Fruit fly (Drosophila melanogaster) whole organism, embryonic: ENCODE data around the gene CG11986.

Experiments
- ATbp ChIP-seq: fragments of 200-800 bp; sonication (Bioruptor generic); optimal IDR thresholded peaks from 2 replicates; lab custom pipeline; 2017; ENCODE audit warnings: missing biosample characterization, mild to moderate bottlenecking, missing genetic modification characterization, missing genetic modification reagents
- Ada2b ChIP-seq: fragments of 200-800 bp; sonication (Bioruptor generic); IDR thresholded peaks from 2 replicates; pipeline ENCODE4 v1.3.6; 2022; ENCODE audit warnings: missing biosample characterization, missing genetic modification characterization
- Atf6 ChIP-seq: fragments of 200-800 bp; sonication (Bioruptor generic); IDR thresholded peaks from 2 replicates; pipeline ENCODE4 v1.3.6; 2022; ENCODE audit warnings: missing biosample characterization, missing genetic modification characterization
- CG12299 ChIP-seq: fragments of 200-800 bp; sonication (Bioruptor generic); optimal IDR thresholded peaks from 2 replicates; lab custom pipeline; 2018; ENCODE audit warnings: missing biosample characterization, mild to moderate bottlenecking, missing genetic modification characterization
- CG17328 ChIP-seq: fragments of 200-800 bp; sonication (Bioruptor generic); IDR thresholded peaks from 2 replicates; pipeline ENCODE4 v1.3.6; 2022; ENCODE audit warnings: missing biosample characterization, missing genetic modification characterization
- CG17385 ChIP-seq: fragments of 200-800 bp; sonication (Bioruptor generic); optimal IDR thresholded peaks from 3 replicates; lab custom pipeline; 2018; ENCODE audit warnings: missing biosample characterization, mild to moderate bottlenecking, missing genetic modification characterization
- CG18011 ChIP-seq: fragments of 200-800 bp; sonication (Bioruptor generic); optimal IDR thresholded peaks from 2 replicates; lab custom pipeline; 2017; ENCODE audit warnings: missing biosample characterization, missing genetic modification characterization, mild to moderate bottlenecking, moderate library complexity, missing genotype
- CG18476 ChIP-seq: fragments of 200-800 bp; sonication (Bioruptor generic); optimal IDR thresholded peaks from 2 replicates; lab custom pipeline; 2016; ENCODE audit warnings: missing biosample characterization, mild to moderate bottlenecking, missing genetic modification characterization
- CG2712 ChIP-seq: fragments of 200-800 bp; optimal IDR thresholded peaks from 3 replicates; lab custom pipeline; 2019; ENCODE audit warnings: missing biosample characterization, mild to moderate bottlenecking, missing genetic modification characterization, moderate library complexity
- CG2889 ChIP-seq: fragments of 200-800 bp; sonication (Bioruptor generic); IDR thresholded peaks from 3 replicates; pipeline ENCODE4 v1.3.6; 2022; ENCODE audit warnings: missing biosample characterization, missing genetic modification characterization
- CG31365 ChIP-seq: fragments of 200-800 bp; sonication (Bioruptor generic); optimal IDR thresholded peaks from 2 replicates; lab custom pipeline; 2018; ENCODE audit warnings: missing biosample characterization, mild to moderate bottlenecking, missing genetic modification characterization
- CG4360 ChIP-seq: fragments of 200-800 bp; sonication (Bioruptor generic); IDR thresholded peaks from 2 replicates; pipeline ENCODE4 v1.3.6; 2022; ENCODE audit warnings: missing biosample characterization, missing genetic modification characterization
- CG4617 ChIP-seq: fragments of 200-800 bp; sonication (Bioruptor generic); optimal IDR thresholded peaks from 3 replicates; lab custom pipeline; 2016; ENCODE audit warnings: missing biosample characterization, missing genetic modification characterization, borderline replicate concordance
- CG6272 ChIP-seq: fragments of 200-800 bp; sonication (Bioruptor generic); IDR thresholded peaks from 2 replicates; pipeline ENCODE4 v1.3.6; 2022; ENCODE audit warnings: missing biosample characterization, missing genetic modification characterization
- CG6813 ChIP-seq: fragments of 200-800 bp; sonication (Bioruptor generic); optimal IDR thresholded peaks from 2 replicates; lab custom pipeline; 2017; ENCODE audit warnings: missing biosample characterization, missing genetic modification characterization, mild to moderate bottlenecking, moderate library complexity, missing genetic modification reagents
- CG7372 ChIP-seq: fragments of 200-800 bp; sonication (Bioruptor generic); IDR thresholded peaks from 2 replicates; pipeline ENCODE4 v1.3.6; 2022; ENCODE audit warnings: missing biosample characterization, missing genetic modification characterization
- CG7928 ChIP-seq: fragments of 200-800 bp; sonication (Bioruptor generic); optimal IDR thresholded peaks from 2 replicates; lab custom pipeline; 2017; ENCODE audit warnings: missing biosample characterization, mild to moderate bottlenecking, missing genetic modification characterization
- CG9817 ChIP-seq: fragments of 200-800 bp; sonication (Bioruptor generic); optimal IDR thresholded peaks from 2 replicates; lab custom pipeline; 2018; ENCODE audit warnings: missing biosample characterization, mild to moderate bottlenecking, missing genetic modification characterization, moderate library complexity
- CrebB ChIP-seq: fragments of 200-800 bp; sonication (Bioruptor generic); optimal IDR thresholded peaks from 3 replicates; lab custom pipeline; 2018; ENCODE audit warnings: missing biosample characterization, mild to moderate bottlenecking, missing genetic modification characterization
- Dad ChIP-seq: fragments of 200-800 bp; sonication (Bioruptor generic); optimal IDR thresholded peaks from 3 replicates; lab custom pipeline; 2016; ENCODE audit warnings: missing biosample characterization, missing genetic modification characterization
- Deaf1 ChIP-seq: fragments of 200-800 bp; optimal IDR thresholded peaks from 3 replicates; lab custom pipeline; 2019; ENCODE audit warnings: missing biosample characterization, mild to moderate bottlenecking, missing genetic modification characterization, moderate library complexity
- Dip3 ChIP-seq: fragments of 200-800 bp; sonication (Bioruptor generic); optimal IDR thresholded peaks from 3 replicates; lab custom pipeline; 2016; ENCODE audit warnings: missing biosample characterization, missing genetic modification characterization
- Doc3 ChIP-seq: fragments of 200-800 bp; sonication (Bioruptor generic); IDR thresholded peaks from 3 replicates; pipeline ENCODE4 v1.3.6; 2022; ENCODE audit warnings: missing biosample characterization, missing genetic modification characterization; ENCODE audit not compliant: partially characterized antibody
- Ets97D ChIP-seq: fragments of 200-800 bp; sonication (Bioruptor generic); optimal IDR thresholded peaks from 3 replicates; lab custom pipeline; 2016; ENCODE audit warnings: missing biosample characterization, missing genetic modification characterization
- Gug ChIP-seq: fragments of 200-800 bp; sonication (Bioruptor generic); IDR thresholded peaks from 4 replicates; pipeline ENCODE4 v1.3.6; 2022; ENCODE audit warnings: missing biosample characterization, missing genetic modification characterization
- Hr3 ChIP-seq: fragments of 200-800 bp; sonication (Bioruptor generic); optimal IDR thresholded peaks from 3 replicates; lab custom pipeline; 2016; ENCODE audit warnings: missing biosample characterization, missing genetic modification characterization
- Hr51 ChIP-seq, 2 experiments: fragments of 200-800 bp; sonication (Bioruptor generic); optimal IDR thresholded peaks; 2 replicates in 1 of 2; 3 replicates in 1 of 2; lab custom pipeline; 2016 to 2018; ENCODE audit warnings: missing biosample characterization in 2 of 2, missing genetic modification characterization in 2 of 2, mild to moderate bottlenecking in 1 of 2, moderate library complexity in 1 of 2
- Kr ChIP-seq: fragments of 200-800 bp; sonication (Bioruptor generic); optimal IDR thresholded peaks from 2 replicates; lab custom pipeline; 2017; ENCODE audit warnings: missing biosample characterization, mild to moderate bottlenecking, missing genetic modification characterization
- NC2β ChIP-seq: fragments of 200-800 bp; sonication (Bioruptor generic); optimal IDR thresholded peaks from 2 replicates; lab custom pipeline; 2016; ENCODE audit warnings: missing biosample characterization, missing genetic modification characterization
- NK7.1 ChIP-seq: fragments of 200-800 bp; sonication (Bioruptor generic); optimal IDR thresholded peaks from 3 replicates; lab custom pipeline; 2016; ENCODE audit warnings: missing biosample characterization, missing genetic modification characterization
- Sry-δ ChIP-seq: fragments of 200-800 bp; sonication (Bioruptor generic); optimal IDR thresholded peaks from 2 replicates; lab custom pipeline; 2016; ENCODE audit warnings: missing biosample characterization, missing genetic modification characterization
- Stat92E ChIP-seq, 3 experiments: fragments of >200 bp in 2 of 3; fragments of 200-800 bp in 1 of 3; sonication (Bioruptor generic) in 1 of 3; optimal IDR thresholded peaks; 2 replicates each; lab custom pipeline; 2017 to 2019; ENCODE audit warnings: missing biosample characterization in 3 of 3, missing genetic modification characterization in 3 of 3, mild to moderate bottlenecking in 1 of 3, moderate library complexity in 1 of 3
- TFAM ChIP-seq: fragments of 200-800 bp; sonication (Bioruptor generic); optimal IDR thresholded peaks from 2 replicates; lab custom pipeline; 2017; ENCODE audit warnings: missing biosample characterization, missing genetic modification characterization, inconsistent platforms
- Taf1 ChIP-seq: fragments of 200-800 bp; sonication (Bioruptor generic); IDR thresholded peaks from 2 replicates; pipeline ENCODE4 v1.3.6; 2022; ENCODE audit warnings: missing biosample characterization, missing genetic modification characterization
- bcd ChIP-seq: fragments of 200-800 bp; sonication (Bioruptor generic); optimal IDR thresholded peaks from 2 replicates; lab custom pipeline; 2017; ENCODE audit warnings: missing biosample characterization, mild to moderate bottlenecking, missing genetic modification characterization
- btn ChIP-seq: fragments of 200-800 bp; sonication (Bioruptor generic); optimal IDR thresholded peaks from 2 replicates; lab custom pipeline; 2016; ENCODE audit warnings: missing biosample characterization, missing genetic modification characterization
- danr ChIP-seq: fragments of 200-800 bp; sonication (Bioruptor generic); IDR thresholded peaks from 2 replicates; pipeline ENCODE4 v1.3.6; 2022; ENCODE audit warnings: missing biosample characterization, missing genetic modification characterization
- dysf ChIP-seq: fragments of 200-800 bp; sonication (Bioruptor generic); IDR thresholded peaks from 3 replicates; pipeline ENCODE4 v1.3.6; 2022; ENCODE audit warnings: missing biosample characterization, missing genetic modification characterization
- en ChIP-seq: fragments of 200-800 bp; sonication (Bioruptor generic); optimal IDR thresholded peaks from 2 replicates; lab custom pipeline; 2016; ENCODE audit warnings: missing biosample characterization, missing genetic modification characterization
- ewg ChIP-seq: fragments of 200-800 bp; sonication (Bioruptor generic); optimal IDR thresholded peaks from 3 replicates; lab custom pipeline; 2017; ENCODE audit warnings: mild to moderate bottlenecking, missing biosample characterization, missing genetic modification reagents, missing genetic modification characterization
- her ChIP-seq: fragments of 200-800 bp; sonication (Bioruptor generic); optimal IDR thresholded peaks from 2 replicates; lab custom pipeline; 2016; ENCODE audit warnings: missing biosample characterization, missing genetic modification characterization
- lab ChIP-seq: fragments of 200-800 bp; sonication (Bioruptor generic); optimal IDR thresholded peaks from 3 replicates; lab custom pipeline; 2017; ENCODE audit warnings: missing biosample characterization, missing genetic modification characterization, mild to moderate bottlenecking, moderate library complexity, missing genetic modification reagents
- lola ChIP-seq, 3 experiments: fragments of >200 bp in 2 of 3; fragments of 200-800 bp in 1 of 3; sonication (Bioruptor generic) in 1 of 3; optimal IDR thresholded peaks; 2 replicates each; lab custom pipeline; 2017 to 2019; ENCODE audit warnings: missing biosample characterization in 3 of 3, missing genetic modification characterization in 3 of 3, mild to moderate bottlenecking in 1 of 3, moderate library complexity in 1 of 3
- nmo ChIP-seq: fragments of 200-800 bp; sonication (Bioruptor generic); optimal IDR thresholded peaks from 2 replicates; lab custom pipeline; 2018; ENCODE audit warnings: missing biosample characterization, mild to moderate bottlenecking, missing genetic modification characterization, moderate library complexity
- pfk ChIP-seq: fragments of 200-800 bp; sonication (Bioruptor generic); optimal IDR thresholded peaks from 2 replicates; lab custom pipeline; 2018; ENCODE audit warnings: missing biosample characterization, mild to moderate bottlenecking, missing genetic modification characterization, moderate library complexity
- schlank ChIP-seq: fragments of 200-800 bp; sonication (Bioruptor generic); optimal IDR thresholded peaks from 2 replicates; lab custom pipeline; 2018; ENCODE audit warnings: missing biosample characterization, mild to moderate bottlenecking, missing genetic modification characterization
- slou ChIP-seq: fragments of 200-800 bp; sonication (Bioruptor generic); optimal IDR thresholded peaks from 3 replicates; lab custom pipeline; 2016; ENCODE audit warnings: missing biosample characterization, missing genetic modification characterization
- wdn ChIP-seq: fragments of 200-800 bp; sonication (Bioruptor generic); IDR thresholded peaks from 2 replicates; pipeline ENCODE4 v1.3.6; 2022; ENCODE audit warnings: missing biosample characterization, missing genetic modification characterization

Gene CG11986

DNA sequence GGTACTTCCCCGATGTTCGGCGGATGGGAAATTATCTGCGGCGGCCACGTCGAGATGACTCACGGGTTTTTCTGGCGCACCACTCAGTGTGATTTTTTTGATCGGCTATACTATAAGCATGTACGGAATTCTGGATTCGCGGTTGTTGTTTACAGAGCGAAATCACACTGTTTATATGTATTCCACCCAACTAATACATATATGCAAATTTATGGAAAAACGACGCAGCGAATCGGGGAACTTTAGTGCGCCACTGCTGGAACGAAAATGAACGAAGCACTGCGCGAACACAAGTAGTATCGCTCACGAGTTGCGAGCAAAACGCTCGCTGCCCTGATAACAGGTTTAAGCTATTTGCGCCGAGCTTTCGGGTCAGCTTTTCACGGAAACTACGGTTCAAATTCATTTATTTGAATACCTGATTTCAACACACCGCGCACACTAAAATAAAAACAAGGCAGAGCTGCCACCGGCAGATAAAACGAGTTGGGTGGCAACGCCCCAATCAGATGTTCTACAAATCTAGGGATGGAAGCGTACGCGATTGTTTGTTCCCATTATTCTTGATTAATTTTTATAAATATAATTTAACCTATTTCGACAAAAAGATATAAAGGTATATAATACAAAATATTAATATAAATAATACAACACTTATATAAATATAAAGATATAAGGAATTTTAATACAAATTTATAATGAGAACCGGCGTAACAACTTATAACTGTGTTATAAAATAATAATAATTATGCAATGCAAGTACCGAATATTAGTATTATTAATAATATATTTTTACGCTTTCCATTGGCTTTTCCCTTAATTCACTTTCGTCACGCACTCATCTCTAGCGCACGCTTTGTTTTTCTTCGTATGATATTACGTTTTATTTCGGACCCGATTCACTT is 32.6 kb downstream of the CG11986 start, which contains the start of gene Rel:
Gene Rel (minus strand): TSS at position 417 of the 905 bp plus-strand sequence.
- no peak for TF ChIP-seq CG4360 (GFP tag; lab: Robert Waterston, UW)
- TF ChIP-seq Dad: no peak
- peak; percentile 69 for TF ChIP-seq pfk
- TF ChIP-seq TFAM (GFP tag; lab: Kevin White, UChicago): no peak
- TF ChIP-seq dysf: no peak
- TF ChIP-seq Hr3 (GFP tag; lab: Kevin White, UChicago): peak; percentile 75
- TF ChIP-seq bcd: peak; percentile 59
- TF ChIP-seq wdn (GFP tag; lab: Robert Waterston, UW): no peak
- peak in 1 of 3 experiments; percentile 88 for TF ChIP-seq lola (GFP tag; optimal IDR thresholded peaks at IDR 0.05; lab: Kevin White, UChicago)
- no peak for TF ChIP-seq CG18476 (GFP tag; lab: Kevin White, UChicago)
- peak; percentile 67 for TF ChIP-seq CrebB (tag; lab: Kevin White, UChicago)
- TF ChIP-seq Stat92E (GFP tag; optimal IDR thresholded peaks at IDR 0.05; lab: Kevin White, UChicago): no peak
- TF ChIP-seq Atf6 (GFP tag; lab: Robert Waterston, UW): no peak
- peak; percentile 59 for TF ChIP-seq her (GFP tag; lab: Kevin White, UChicago)
- no peak for TF ChIP-seq CG7372 (GFP tag; lab: Robert Waterston, UW)
- no peak for TF ChIP-seq Taf1 (GFP tag; lab: Robert Waterston, UW)
- no peak for TF ChIP-seq Ada2b (GFP tag; lab: Robert Waterston, UW)
- peak; percentile 70 for TF ChIP-seq CG7928 (GFP tag; lab: Kevin White, UChicago)
- peak; percentile 22 for TF ChIP-seq NC2β (GFP tag; lab: Kevin White, UChicago)
- TF ChIP-seq CG17328 (GFP tag; lab: Robert Waterston, UW): no peak
- no peak; the same call in 3 of the 4 replicates for TF ChIP-seq Gug (GFP tag; lab: Robert Waterston, UW)
- TF ChIP-seq CG18011: no peak
- peak; percentile 98 for TF ChIP-seq Deaf1 (tag; lab: Kevin White, UChicago)
- TF ChIP-seq nmo (GFP tag; lab: Kevin White, UChicago): peak; percentile 87
- TF ChIP-seq btn (GFP tag; lab: Kevin White, UChicago): peak; percentile 37
- no peak for TF ChIP-seq CG2889 (GFP tag; lab: Robert Waterston, UW)
- TF ChIP-seq Sry-δ: peak; percentile 68
- peak; percentile 49 for TF ChIP-seq ewg (GFP tag; lab: Kevin White, UChicago)
- no peak for TF ChIP-seq NK7.1 (GFP tag; lab: Kevin White, UChicago)
- peak; percentile 51 for TF ChIP-seq CG9817
- peak; percentile 23 for TF ChIP-seq slou (GFP tag; lab: Kevin White, UChicago)
- peak; percentile 11 for TF ChIP-seq CG31365 (tag; lab: Kevin White, UChicago)
- peak; percentile 14 for TF ChIP-seq Ets97D (GFP tag; lab: Kevin White, UChicago)
- TF ChIP-seq Hr51 (GFP tag; optimal IDR thresholded peaks at IDR 0.05; lab: Kevin White, UChicago): peak; percentile 30 to 79
- TF ChIP-seq CG2712: peak; percentile 91
- peak; percentile 39 for TF ChIP-seq CG6813
- peak; percentile 29 for TF ChIP-seq CG4617
- TF ChIP-seq en: no peak
- no peak for TF ChIP-seq danr
- 0 out of 2 replicates have a peak, but pooled peaks have one; percentile 44 for TF ChIP-seq CG6272 (GFP tag; lab: Robert Waterston, UW)
- no peak for TF ChIP-seq Dip3 (GFP tag; lab: Kevin White, UChicago)
- no peak for TF ChIP-seq Kr (GFP tag; lab: Kevin White, UChicago)
- TF ChIP-seq ATbp (GFP tag; lab: Kevin White, UChicago): peak; percentile 17
- TF ChIP-seq Doc3 (GFP tag; lab: Robert Waterston, UW): no peak
- peak; percentile 45 for TF ChIP-seq schlank
- peak; percentile 68 for TF ChIP-seq lab
- peak; percentile 54 for TF ChIP-seq CG12299 (tag; lab: Kevin White, UChicago)
- TF ChIP-seq CG17385 (GFP tag; lab: Kevin White, UChicago): peak; percentile 57
